Worm (Caenorhabditis elegans) whole organism, L1 larva: ENCODE data around the gene ZC449.7.
A peak's percentile ranks its signal among the peaks of the same experiment; 100 is the strongest.

Experiments used
- C04F5.9 ChIP-seq: sonication (generic microtip); optimal IDR thresholded peaks from 2 replicates; lab custom pipeline; 2016; ENCODE audit warnings: missing genetic modification characterization, missing compliant biosample characterization
- aha-1 ChIP-seq: fragments of 150-350 bp; optimal IDR thresholded peaks from 2 replicates; lab custom pipeline; 2014; ENCODE audit warnings: missing biosample characterization, missing genetic modification characterization
- aly-2 ChIP-seq: fragments of 150-350 bp; optimal IDR thresholded peaks from 2 replicates; lab custom pipeline; 2014; ENCODE audit warnings: missing biosample characterization, missing genetic modification characterization
- ama-1 ChIP-seq: fragments of 150-350 bp; optimal IDR thresholded peaks from 2 replicates; lab custom pipeline; 2014
- blmp-1 ChIP-seq: fragments of 150-350 bp; optimal IDR thresholded peaks from 2 replicates; lab custom pipeline; 2014; ENCODE audit warnings: missing biosample characterization, missing genetic modification characterization
- ceh-63 ChIP-seq: fragments of 200-800 bp; sonication (Bioruptor generic); optimal IDR thresholded peaks from 2 replicates; lab custom pipeline; 2018; ENCODE audit warnings: mild to moderate bottlenecking, missing genetic modification characterization, missing compliant biosample characterization
- ceh-8 ChIP-seq: fragments of 200-800 bp; sonication (Bioruptor generic); optimal IDR thresholded peaks from 2 replicates; lab custom pipeline; 2018; ENCODE audit warnings: mild to moderate bottlenecking, missing genetic modification characterization, moderate library complexity, missing compliant biosample characterization
- ceh-88 ChIP-seq: fragments of 200-800 bp; sonication (Bioruptor generic); IDR thresholded peaks from 2 replicates; pipeline ENCODE4 v1.3.6; 2022; ENCODE audit warnings: missing genetic modification characterization, missing compliant biosample characterization
- egl-27 ChIP-seq, 2 experiments: fragments of 150-350 bp in 1 of 2; sonication (generic microtip); optimal IDR thresholded peaks; 3 replicates each; lab custom pipeline; 2017 to 2018; ENCODE audit warnings: missing biosample characterization in 2 of 2, missing genetic modification characterization in 2 of 2, missing genetic modification reagents in 2 of 2
- elt-2 ChIP-seq: sonication (generic microtip); optimal IDR thresholded peaks from 2 replicates; lab custom pipeline; 2016; ENCODE audit warnings: missing genetic modification characterization, mild to moderate bottlenecking, inconsistent platforms, missing compliant biosample characterization, missing genetic modification reagents
- elt-3 ChIP-seq, 6 experiments: fragments of 150-350 bp in 1 of 6; sonication (generic microtip); optimal IDR thresholded peaks; 2 replicates each; lab custom pipeline; 2017 to 2018; ENCODE audit warnings: missing biosample characterization in 6 of 6, missing genetic modification characterization in 6 of 6, inconsistent platforms in 1 of 6
- fkh-10 ChIP-seq: sonication (generic microtip); optimal IDR thresholded peaks from 2 replicates; lab custom pipeline; 2017; ENCODE audit warnings: missing biosample characterization, missing genetic modification reagents, missing genetic modification characterization
- fkh-8 ChIP-seq: sonication (generic microtip); optimal IDR thresholded peaks from 2 replicates; lab custom pipeline; 2016; ENCODE audit warnings: mild to moderate bottlenecking, missing genetic modification characterization, missing compliant biosample characterization
- hlh-4 ChIP-seq: sonication (generic microtip); optimal IDR thresholded peaks from 2 replicates; lab custom pipeline; 2016; ENCODE audit warnings: mild to moderate bottlenecking, missing genetic modification characterization, missing compliant biosample characterization
- hpl-2 ChIP-seq: fragments of 150-350 bp; optimal IDR thresholded peaks from 2 replicates; lab custom pipeline; 2014; ENCODE audit warnings: missing biosample characterization, missing genetic modification reagents, missing genetic modification characterization
- jun-1 ChIP-seq: fragments of 150-350 bp; optimal IDR thresholded peaks from 2 replicates; lab custom pipeline; 2014; ENCODE audit warnings: missing biosample characterization, missing genetic modification reagents, missing genetic modification characterization
- lin-14 ChIP-seq: fragments of 200-800 bp; sonication (Bioruptor generic); optimal IDR thresholded peaks from 2 replicates; lab custom pipeline; 2018; ENCODE audit warnings: mild to moderate bottlenecking, missing genetic modification characterization, moderate library complexity, missing compliant biosample characterization
- lin-35 ChIP-seq, 2 experiments: fragments of 150-350 bp; optimal IDR thresholded peaks; 2 replicates each; lab custom pipeline; 2014; ENCODE audit warnings: missing biosample characterization in 2 of 2, missing genetic modification characterization in 2 of 2, missing genetic modification reagents in 2 of 2
- lir-3 ChIP-seq: sonication (generic microtip); optimal IDR thresholded peaks from 2 replicates; lab custom pipeline; 2016; ENCODE audit warnings: mild to moderate bottlenecking, missing genetic modification characterization, moderate library complexity, missing compliant biosample characterization; ENCODE audit not compliant: poor library complexity
- lsy-2 ChIP-seq, 2 experiments: fragments of 150-350 bp; optimal IDR thresholded peaks; 2 replicates each; lab custom pipeline; 2014; ENCODE audit warnings: missing biosample characterization in 2 of 2, missing genetic modification characterization in 2 of 2
- mab-9 ChIP-seq: fragments of 200-800 bp; sonication (Bioruptor generic); IDR thresholded peaks from 2 replicates; pipeline ENCODE4 v1.3.6; 2022; ENCODE audit warnings: missing genetic modification reagents, missing genetic modification characterization, missing compliant biosample characterization
- mdl-1 ChIP-seq, 2 experiments: fragments of 150-350 bp; optimal IDR thresholded peaks; 2 replicates each; lab custom pipeline; 2014 to 2017; ENCODE audit warnings: missing biosample characterization in 2 of 2, missing genetic modification characterization in 2 of 2, inconsistent platforms in 1 of 2
- mef-2 ChIP-seq: fragments of 150-350 bp; optimal IDR thresholded peaks from 2 replicates; lab custom pipeline; 2014; ENCODE audit warnings: missing biosample characterization, missing genetic modification characterization
- nhr-11 ChIP-seq: fragments of 150-350 bp; optimal IDR thresholded peaks from 2 replicates; lab custom pipeline; 2014; ENCODE audit warnings: missing biosample characterization, missing genetic modification characterization
- nhr-19 ChIP-seq: fragments of 200-800 bp; sonication (Bioruptor generic); conservative IDR thresholded peaks from 2 replicates; pipeline ENCODE4 v1.3.6; 2022; ENCODE audit warnings: missing genetic modification characterization, missing compliant biosample characterization
- nhr-20 ChIP-seq: sonication (generic microtip); optimal IDR thresholded peaks from 2 replicates; lab custom pipeline; 2016; ENCODE audit warnings: mild to moderate bottlenecking, missing genetic modification characterization, missing compliant biosample characterization
- nhr-237 ChIP-seq: fragments of 150-350 bp; optimal IDR thresholded peaks from 2 replicates; lab custom pipeline; 2014; ENCODE audit warnings: missing biosample characterization, missing genetic modification characterization
- nhr-71 ChIP-seq: sonication (generic microtip); optimal IDR thresholded peaks from 2 replicates; lab custom pipeline; 2016; ENCODE audit warnings: mild to moderate bottlenecking, missing genetic modification characterization, moderate library complexity, missing compliant biosample characterization
- nhr-76 ChIP-seq: sonication (generic microtip); optimal IDR thresholded peaks from 2 replicates; lab custom pipeline; 2017; ENCODE audit warnings: missing biosample characterization, missing genetic modification characterization
- nhr-85 ChIP-seq: sonication (generic microtip); peaks from one replicate; lab custom pipeline; 2016; ENCODE audit warnings: missing genetic modification characterization, inconsistent platforms, missing compliant biosample characterization
- pax-3 ChIP-seq: fragments of 200-800 bp; sonication (Bioruptor generic); optimal IDR thresholded peaks from 2 replicates; lab custom pipeline; 2018; ENCODE audit warnings: mild to moderate bottlenecking, missing genetic modification characterization, moderate library complexity, missing compliant biosample characterization
- rnt-1 ChIP-seq: sonication (generic microtip); optimal IDR thresholded peaks from 2 replicates; lab custom pipeline; 2016; ENCODE audit warnings: mild to moderate bottlenecking, missing genetic modification characterization, moderate library complexity, missing compliant biosample characterization
- skn-1 ChIP-seq: fragments of 150-350 bp; optimal IDR thresholded peaks from 2 replicates; lab custom pipeline; 2014; ENCODE audit warnings: missing biosample characterization, missing genetic modification characterization
- snu-23 ChIP-seq: sonication (generic microtip); optimal IDR thresholded peaks from 2 replicates; lab custom pipeline; 2016; ENCODE audit warnings: missing genetic modification characterization, missing compliant biosample characterization
- sox-4 ChIP-seq: sonication (generic microtip); optimal IDR thresholded peaks from 2 replicates; lab custom pipeline; 2016; ENCODE audit warnings: missing genetic modification characterization, missing compliant biosample characterization
- sup-37 ChIP-seq: fragments of 200-800 bp; sonication (Bioruptor generic); optimal IDR thresholded peaks from 2 replicates; lab custom pipeline; 2018; ENCODE audit warnings: mild to moderate bottlenecking, missing genetic modification characterization, missing compliant biosample characterization
- swsn-7 ChIP-seq: sonication (generic microtip); optimal IDR thresholded peaks from 2 replicates; lab custom pipeline; 2016; ENCODE audit warnings: missing genetic modification characterization, missing compliant biosample characterization
- tbx-2 ChIP-seq: sonication (generic microtip); optimal IDR thresholded peaks from 2 replicates; lab custom pipeline; 2016; ENCODE audit warnings: missing genetic modification characterization, missing compliant biosample characterization
- unc-62 ChIP-seq: fragments of 150-350 bp; optimal IDR thresholded peaks from 2 replicates; lab custom pipeline; 2014; ENCODE audit warnings: missing biosample characterization, missing genetic modification reagents, missing genetic modification characterization
- unc-98 ChIP-seq: fragments of 200-800 bp; sonication (Bioruptor generic); IDR thresholded peaks from 2 replicates; pipeline ENCODE4 v1.3.6; 2022; ENCODE audit warnings: missing genetic modification characterization, missing compliant biosample characterization
- vab-15 ChIP-seq: sonication (generic microtip); optimal IDR thresholded peaks from 2 replicates; lab custom pipeline; 2017; ENCODE audit warnings: missing genotype, mild to moderate bottlenecking, missing genetic modification characterization, missing compliant biosample characterization
- xbp-1 ChIP-seq: sonication (generic microtip); optimal IDR thresholded peaks from 2 replicates; lab custom pipeline; 2016; ENCODE audit warnings: missing genetic modification characterization, missing compliant biosample characterization
- ztf-4 ChIP-seq: fragments of 150-350 bp; optimal IDR thresholded peaks from 2 replicates; lab custom pipeline; 2014; ENCODE audit warnings: missing biosample characterization, missing genetic modification characterization

ZC449.7 gene

ce11 chrX:4982009-4982625 is 31.8 kb upstream of the ZC449.7 start (continued):
- TF ChIP-seq sup-37, result no peak
- TF ChIP-seq swsn-7 (tag; lab: Kevin White, UChicago), result peak; percentile 53
- TF ChIP-seq lsy-2 (tag; optimal IDR thresholded peaks at IDR 0.05; lab: Kevin White, UChicago), result peak; percentile 8 to 33
- TF ChIP-seq mdl-1 (tag; optimal IDR thresholded peaks at IDR 0.05; lab: Kevin White, UChicago), result no peak
- TF ChIP-seq C04F5.9 (tag; lab: Kevin White, UChicago), result no peak
- TF ChIP-seq tbx-2, result peak; percentile 75

- TF ChIP-seq lin-14 (GFP tag; lab: Kevin White, UChicago) (no peak), fkh-10 (no peak), aly-2 (tag; lab: Kevin White, UChicago) (no peak), jun-1 (tag; lab: Kevin White, UChicago) (no peak), elt-2 (tag; lab: Kevin White, UChicago) (no peak), nhr-85 (no peak), xbp-1 (no peak)
Observed at ce11 chrX:4986354-4986753, 27.5 kb upstream of the ZC449.7 start.

ce11 chrX:4987617-4988016 is 26.3 kb upstream of the ZC449.7 start:
- TF ChIP-seq pax-3 (no peak), lir-3 (tag; lab: Kevin White, UChicago) (no peak), nhr-11 (tag; lab: Kevin White, UChicago) (no peak), mef-2 (tag; lab: Kevin White, UChicago) (no peak), mdl-1 (tag; optimal IDR thresholded peaks at IDR 0.05; lab: Kevin White, UChicago) (no peak), aha-1 (tag; lab: Kevin White, UChicago) (no peak), fkh-8 (no peak), skn-1 (no peak), unc-98 (no peak)

ce11 chrX:4992523-4992922 is 21.4 kb upstream of the ZC449.7 start:
- TF ChIP-seq jun-1 (tag; lab: Kevin White, UChicago) (no peak), lin-35 (GFP tag; optimal IDR thresholded peaks at IDR 0.05; lab: Kevin White, UChicago) (no peak), ceh-88 (GFP tag; lab: Robert Waterston, UW) (no peak), hpl-2 (no peak), ama-1 (lab: Kevin White, UChicago) (no peak), ceh-8 (GFP tag; lab: Kevin White, UChicago) (no peak), nhr-237 (tag; lab: Kevin White, UChicago) (no peak)

ce11 chrX:4997548-4998087 is 16.3 kb upstream of the ZC449.7 start, which contains the start of gene ZC8.6:
ZC8.6 (minus strand) TSS chrX:4997598.
- TF ChIP-seq blmp-1 (tag; lab: Kevin White, UChicago), result no peak
- TF ChIP-seq ama-1 (lab: Kevin White, UChicago), result no peak
- no peak for TF ChIP-seq egl-27 (tag; optimal IDR thresholded peaks at IDR 0.05; lab: Kevin White, UChicago)
- no peak for TF ChIP-seq nhr-237 (tag; lab: Kevin White, UChicago)
- no peak for TF ChIP-seq aha-1 (tag; lab: Kevin White, UChicago)
- TF ChIP-seq ceh-8 (GFP tag; lab: Kevin White, UChicago), result no peak
- TF ChIP-seq hlh-4 (tag; lab: Kevin White, UChicago), result no peak
- peak; percentile 67 for TF ChIP-seq lin-14 (GFP tag; lab: Kevin White, UChicago)
- TF ChIP-seq pax-3, result no peak
- no peak for TF ChIP-seq mab-9 (GFP tag; lab: Robert Waterston, UW)
- peak; percentile 39 for TF ChIP-seq nhr-71 (tag; lab: Kevin White, UChicago)
- no peak for TF ChIP-seq swsn-7 (tag; lab: Kevin White, UChicago)
- no peak for TF ChIP-seq ceh-63
- no peak for TF ChIP-seq ztf-4 (tag; lab: Kevin White, UChicago)
- TF ChIP-seq nhr-20 (tag; lab: Kevin White, UChicago), result peak; percentile 6
- no peak for TF ChIP-seq unc-62
- TF ChIP-seq nhr-76 (tag; lab: Kevin White, UChicago), result no peak
- no peak for TF ChIP-seq sox-4 (tag; lab: Kevin White, UChicago)
- TF ChIP-seq rnt-1, result peak; percentile 7
- TF ChIP-seq nhr-19 (GFP tag; lab: Robert Waterston, UW), result no peak
- TF ChIP-seq fkh-8, result peak; percentile 17
- TF ChIP-seq lsy-2 (tag; optimal IDR thresholded peaks at IDR 0.05; lab: Kevin White, UChicago), result no peak
- no peak for TF ChIP-seq vab-15
- TF ChIP-seq xbp-1, result peak; percentile 42
- TF ChIP-seq elt-3 (tag; optimal IDR thresholded peaks at IDR 0.05; lab: Kevin White, UChicago), result no peak
- TF ChIP-seq snu-23 (GFP tag; lab: Kevin White, UChicago), result peak; percentile 57
